Worm (Caenorhabditis elegans): ENCODE data around the gene hlh-17.

The hlh-17 gene

ce11 chrIV:16230464-16230863, 24.1 kb upstream of the hlh-17 start:
- no peak for TF ChIP-seq odd-2 (tag; optimal IDR thresholded peaks at IDR 0.05)
- no peak for TF ChIP-seq rnt-1 (tag; optimal IDR thresholded peaks at IDR 0.05)
- TF ChIP-seq ref-2 (tag; optimal IDR thresholded peaks at IDR 0.05), result no peak

- no peak for TF ChIP-seq ceh-45 (GFP tag; IDR thresholded peaks at IDR 0.05)
- no peak for TF ChIP-seq C08G9.2 (tag; optimal IDR thresholded peaks at IDR 0.05)
- TF ChIP-seq pat-9 (tag; optimal IDR thresholded peaks at IDR 0.05), result no peak
- TF ChIP-seq Y22D7AL.16 (tag; optimal IDR thresholded peaks at IDR 0.05), result no peak
- TF ChIP-seq madf-2 (tag; optimal IDR thresholded peaks at IDR 0.05), result no peak
- no peak for TF ChIP-seq npax-4 (tag; optimal IDR thresholded peaks at IDR 0.05)
- no peak for TF ChIP-seq ceh-24 (tag; optimal IDR thresholded peaks at IDR 0.05)
- TF ChIP-seq ceh-18 (tag; optimal IDR thresholded peaks at IDR 0.05), result no peak
- no peak for TF ChIP-seq ceh-6 (GFP tag; optimal IDR thresholded peaks at IDR 0.05)
- TF ChIP-seq ceh-30 (tag; optimal IDR thresholded peaks at IDR 0.05), result no peak
- no peak for TF ChIP-seq pha-2 (tag; optimal IDR thresholded peaks at IDR 0.05)
- no peak for TF ChIP-seq sdc-2 (tag; optimal IDR thresholded peaks at IDR 0.05)
- no peak for TF ChIP-seq unc-42 (tag; optimal IDR thresholded peaks at IDR 0.05)
- no peak for TF ChIP-seq pqm-1 (tag; optimal IDR thresholded peaks at IDR 0.05)
- no peak for TF ChIP-seq ceh-14 (tag; optimal IDR thresholded peaks at IDR 0.05)
- TF ChIP-seq pax-1 (tag; optimal IDR thresholded peaks at IDR 0.05), result no peak
- TF ChIP-seq fkh-6 (tag; optimal IDR thresholded peaks at IDR 0.05), result no peak
- no peak for TF ChIP-seq nhr-11 (tag; optimal IDR thresholded peaks at IDR 0.05)
- no peak for TF ChIP-seq ceh-48 (tag; optimal IDR thresholded peaks at IDR 0.05)
These were observed 21.5 kb upstream of the hlh-17 start, which contains the start of the genes hpa-1 and irld-39 for ce11 chrIV:16233028-16233427. hpa-1 (minus strand) TSS chrIV:16233128. irld-39 (plus strand) TSS chrIV:16233148.

ce11 chrIV:16236827-16237226, 17.7 kb upstream of the hlh-17 start:
- no peak for TF ChIP-seq syd-9 (tag; optimal IDR thresholded peaks at IDR 0.05)
- no peak for TF ChIP-seq ets-4 (tag; optimal IDR thresholded peaks at IDR 0.05)
- TF ChIP-seq unc-42 (tag; optimal IDR thresholded peaks at IDR 0.05), result no peak
- no peak for TF ChIP-seq ceh-45 (GFP tag; IDR thresholded peaks at IDR 0.05)
- TF ChIP-seq gmeb-2 (tag; optimal IDR thresholded peaks at IDR 0.05), result no peak
- TF ChIP-seq pag-3 (tag; optimal IDR thresholded peaks at IDR 0.05; ENCODE audit: borderline replicate concordance), result no peak
- no peak for TF ChIP-seq hlh-6 (tag; optimal IDR thresholded peaks at IDR 0.05)

- TF ChIP-seq F13H6.1 (tag; optimal IDR thresholded peaks at IDR 0.05) (no peak), ceh-14 (tag; optimal IDR thresholded peaks at IDR 0.05) (no peak), fkh-6 (tag; optimal IDR thresholded peaks at IDR 0.05) (no peak), K09A11.1 (tag; optimal IDR thresholded peaks at IDR 0.05; ENCODE audit: insufficient read depth) (no peak), ceh-6 (GFP tag; optimal IDR thresholded peaks at IDR 0.05) (no peak), K02D7.2 (tag; optimal IDR thresholded peaks at IDR 0.05) (no peak)
These were observed 16.0 kb upstream of the hlh-17 start, which contains the start of gene srw-61 for ce11 chrIV:16238555-16238954. srw-61 (minus strand) TSS chrIV:16238655.

ce11 chrIV:16247131-16247530, 7.4 kb upstream of the hlh-17 start, which contains the start of gene F38C2.1:
F38C2.1 (plus strand) TSS chrIV:16247431.
- TF ChIP-seq pax-1 (tag; optimal IDR thresholded peaks at IDR 0.05) (no peak), elt-4 (tag; optimal IDR thresholded peaks at IDR 0.05) (no peak), rnt-1 (tag; optimal IDR thresholded peaks at IDR 0.05) (no peak), nhr-232 (tag; optimal IDR thresholded peaks at IDR 0.05) (no peak), fkh-10 (GFP tag; optimal IDR thresholded peaks at IDR 0.05) (no peak), pag-3 (tag; optimal IDR thresholded peaks at IDR 0.05; ENCODE audit: borderline replicate concordance) (no peak), sdc-2 (tag; optimal IDR thresholded peaks at IDR 0.05) (no peak), ttx-3 (tag; optimal IDR thresholded peaks at IDR 0.05) (no peak), madf-2 (tag; optimal IDR thresholded peaks at IDR 0.05) (no peak), odd-2 (tag; optimal IDR thresholded peaks at IDR 0.05) (no peak), unc-86 (tag; optimal IDR thresholded peaks at IDR 0.05) (no peak), ceh-48 (tag; optimal IDR thresholded peaks at IDR 0.05) (no peak), zip-5 (tag; optimal IDR thresholded peaks at IDR 0.05) (no peak)

Data from whole organism, late embryonic.